Worm (Caenorhabditis elegans): ENCODE measurements around the gene C01G6.4.

- TF ChIP-seq Y116A8C.19 (tag; optimal IDR thresholded peaks at IDR 0.05; ENCODE audit: borderline replicate concordance): no peak
- TF ChIP-seq pqm-1 (tag; optimal IDR thresholded peaks at IDR 0.05): no peak
- no peak for TF ChIP-seq ceh-82 (tag; optimal IDR thresholded peaks at IDR 0.05)
- no peak for TF ChIP-seq elt-3 (tag; optimal IDR thresholded peaks at IDR 0.05)
- no peak for TF ChIP-seq unc-130 (tag; optimal IDR thresholded peaks at IDR 0.05)
- TF ChIP-seq tbx-2 (tag; optimal IDR thresholded peaks at IDR 0.05): no peak
- no peak for TF ChIP-seq snpc-4 (tag; optimal IDR thresholded peaks at IDR 0.05)
- no peak for TF ChIP-seq C34B4.2 (tag; optimal IDR thresholded peaks at IDR 0.05)
- no peak for TF ChIP-seq nhr-76 (tag; optimal IDR thresholded peaks at IDR 0.05)
- no peak for TF ChIP-seq egl-27 (tag; optimal IDR thresholded peaks at IDR 0.05)
- no peak for TF ChIP-seq lin-39 (tag; optimal IDR thresholded peaks at IDR 0.05)
- TF ChIP-seq nhr-237 (tag; optimal IDR thresholded peaks at IDR 0.05): no peak
- TF ChIP-seq nhr-85 (tag): no peak
- TF ChIP-seq fos-1 (tag; optimal IDR thresholded peaks at IDR 0.05): no peak
Observed at ce11 chrII:9314733-9315132, 41.9 kb upstream of the C01G6.4 start.

Data from whole organism, L1 larva.